Worm (Caenorhabditis elegans) whole organism, L1 larva: ENCODE results near the gene bli-2.

Experiments
- aha-1 ChIP-seq: fragments of 150-350 bp; optimal IDR thresholded peaks from 2 replicates; lab custom pipeline; 2014; ENCODE audit warnings: missing biosample characterization, missing genetic modification characterization
- ceh-63 ChIP-seq: fragments of 200-800 bp; sonication (Bioruptor generic); optimal IDR thresholded peaks from 2 replicates; lab custom pipeline; 2018; ENCODE audit warnings: mild to moderate bottlenecking, missing genetic modification characterization, missing compliant biosample characterization
- egl-27 ChIP-seq, 2 experiments: fragments of 150-350 bp in 1 of 2; sonication (generic microtip); optimal IDR thresholded peaks; 3 replicates each; lab custom pipeline; 2017 to 2018; ENCODE audit warnings: missing biosample characterization in 2 of 2, missing genetic modification characterization in 2 of 2, missing genetic modification reagents in 2 of 2
- fos-1 ChIP-seq: fragments of 150-350 bp; optimal IDR thresholded peaks from 2 replicates; lab custom pipeline; 2014; ENCODE audit warnings: missing biosample characterization, missing genetic modification characterization
- hlh-17 ChIP-seq: fragments of 200-800 bp; sonication (Bioruptor generic); optimal IDR thresholded peaks from 2 replicates; lab custom pipeline; 2018; ENCODE audit warnings: missing genetic modification characterization, mild to moderate bottlenecking, missing compliant biosample characterization, moderate library complexity, borderline replicate concordance
- lin-13 ChIP-seq: fragments of 150-350 bp; optimal IDR thresholded peaks from 2 replicates; lab custom pipeline; 2014; ENCODE audit warnings: missing biosample characterization, missing genetic modification reagents, missing genetic modification characterization
- lin-39 ChIP-seq: fragments of 150-350 bp; optimal IDR thresholded peaks from 2 replicates; lab custom pipeline; 2014; ENCODE audit warnings: missing biosample characterization, missing genetic modification reagents, missing genetic modification characterization
- lsy-2 ChIP-seq, 2 experiments: fragments of 150-350 bp; optimal IDR thresholded peaks; 2 replicates each; lab custom pipeline; 2014; ENCODE audit warnings: missing biosample characterization in 2 of 2, missing genetic modification characterization in 2 of 2
- nhr-76 ChIP-seq: sonication (generic microtip); optimal IDR thresholded peaks from 2 replicates; lab custom pipeline; 2017; ENCODE audit warnings: missing biosample characterization, missing genetic modification characterization
- rnt-1 ChIP-seq: sonication (generic microtip); optimal IDR thresholded peaks from 2 replicates; lab custom pipeline; 2016; ENCODE audit warnings: mild to moderate bottlenecking, missing genetic modification characterization, moderate library complexity, missing compliant biosample characterization
- unc-30 ChIP-seq: sonication (generic microtip); optimal IDR thresholded peaks from 2 replicates; lab custom pipeline; 2017; ENCODE audit warnings: missing biosample characterization, missing genetic modification characterization
- unc-86 ChIP-seq: sonication (generic microtip); optimal IDR thresholded peaks from 2 replicates; lab custom pipeline; 2016; ENCODE audit warnings: missing genetic modification characterization, missing compliant biosample characterization
- ztf-11 ChIP-seq, 2 experiments: sonication (generic microtip); optimal IDR thresholded peaks; 2 replicates each; lab custom pipeline; 2016 to 2017; ENCODE audit warnings: missing genetic modification characterization in 2 of 2, missing biosample characterization in 1 of 2, missing compliant biosample characterization in 1 of 2
- ztf-4 ChIP-seq: fragments of 150-350 bp; optimal IDR thresholded peaks from 2 replicates; lab custom pipeline; 2014; ENCODE audit warnings: missing biosample characterization, missing genetic modification characterization

ce11 chrII:5651426-5651825 is 808 bp downstream of the bli-2 start:
- TF ChIP-seq lin-13 (GFP tag; lab: Kevin White, UChicago) (no peak), nhr-76 (tag; lab: Kevin White, UChicago) (no peak), egl-27 (tag; optimal IDR thresholded peaks at IDR 0.05; lab: Kevin White, UChicago) (no peak), unc-30 (tag; lab: Kevin White, UChicago) (no peak), ceh-63 (no peak), ztf-11 (tag; optimal IDR thresholded peaks at IDR 0.05; lab: Kevin White, UChicago) (no peak), lsy-2 (tag; optimal IDR thresholded peaks at IDR 0.05; lab: Kevin White, UChicago) (no peak), hlh-17 (GFP tag; lab: Kevin White, UChicago) (no peak), fos-1 (tag; lab: Kevin White, UChicago) (no peak), aha-1 (tag; lab: Kevin White, UChicago) (no peak), lin-39 (tag; lab: Kevin White, UChicago) (no peak), unc-86 (tag; lab: Kevin White, UChicago) (no peak), ztf-4 (no peak), rnt-1 (tag; lab: Kevin White, UChicago) (no peak)
